Fruit fly (Drosophila melanogaster): ENCODE measurements around the gene Brd.

DNA sequence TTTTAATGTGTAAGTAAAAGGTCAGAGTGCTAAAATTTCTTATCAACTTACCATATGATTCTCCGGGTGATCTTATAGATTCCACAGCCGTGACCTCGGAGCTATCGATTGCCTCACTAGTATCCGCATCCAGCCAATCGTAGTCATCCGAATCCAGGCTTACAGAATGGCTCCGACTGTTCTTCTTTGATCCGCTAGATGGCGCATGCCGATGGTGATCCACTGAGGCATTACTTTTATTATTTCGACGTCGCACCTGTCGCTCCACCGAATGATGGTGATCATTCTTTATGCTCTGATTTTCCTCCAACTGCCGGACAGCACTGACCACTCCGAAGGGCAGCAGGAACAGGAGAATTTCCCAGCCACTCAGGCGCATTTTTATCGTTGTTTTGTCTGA is 38.7 kb downstream of the Brd start:
- TF ChIP-seq Crg-1 (GFP tag; optimal IDR thresholded peaks at IDR 0.05) (no peak), pad (GFP tag; optimal IDR thresholded peaks at IDR 0.05) (no peak), ovo (GFP tag; optimal IDR thresholded peaks at IDR 0.05) (no peak), kay (GFP tag; ENCODE audit: borderline replicate concordance) (no peak), Clk (GFP tag; optimal IDR thresholded peaks at IDR 0.05) (no peak), toe (GFP tag; optimal IDR thresholded peaks at IDR 0.05) (no peak), cnc (optimal IDR thresholded peaks at IDR 0.05) (no peak), CG1620 (GFP tag; optimal IDR thresholded peaks at IDR 0.05) (no peak), Mnt (GFP tag; optimal IDR thresholded peaks at IDR 0.05) (no peak), CG11617 (GFP tag; optimal IDR thresholded peaks at IDR 0.05) (no peak), CG14711 (tag; optimal IDR thresholded peaks at IDR 0.05) (no peak), bab1 (GFP tag; optimal IDR thresholded peaks at IDR 0.05) (no peak), CG33017 (tag; optimal IDR thresholded peaks at IDR 0.05) (no peak)
